Worm (Caenorhabditis elegans) whole organism, late embryonic: ENCODE measurements around the gene bre-1.

Source experiments
- ceh-9 ChIP-seq: sonication (generic microtip); optimal IDR thresholded peaks from 2 replicates; lab custom pipeline; 2016; ENCODE audit warnings: mild to moderate bottlenecking, missing genetic modification characterization, inconsistent platforms, missing compliant biosample characterization
- hlh-13 ChIP-seq: fragments of 200-800 bp; sonication (Bioruptor generic); optimal IDR thresholded peaks from 2 replicates; lab custom pipeline; 2018; ENCODE audit warnings: mild to moderate bottlenecking, missing genetic modification characterization, missing compliant biosample characterization
- npax-4 ChIP-seq: sonication (generic microtip); optimal IDR thresholded peaks from 2 replicates; lab custom pipeline; 2016; ENCODE audit warnings: missing genetic modification characterization, missing compliant biosample characterization
- rnt-1 ChIP-seq: sonication (generic microtip); optimal IDR thresholded peaks from 2 replicates; lab custom pipeline; 2016; ENCODE audit warnings: missing genetic modification characterization, missing compliant biosample characterization
- ttx-3 ChIP-seq: sonication (generic microtip); optimal IDR thresholded peaks from 2 replicates; lab custom pipeline; 2016; ENCODE audit warnings: missing genetic modification reagents, missing genetic modification characterization, missing compliant biosample characterization

ce11 chrIV:9001184-9001583, 14.1 kb downstream of the bre-1 start:
- TF ChIP-seq ceh-9 (tag; lab: Kevin White, UChicago) = no peak
- no peak for TF ChIP-seq npax-4
- TF ChIP-seq hlh-13 (GFP tag; lab: Kevin White, UChicago) = no peak
- no peak for TF ChIP-seq rnt-1
- no peak for TF ChIP-seq ttx-3
